Fruit fly (Drosophila melanogaster) whole organism, pupa: ENCODE data around the gene Doc3.

Experiments
- CG10348 ChIP-seq: fragments of 200-800 bp; sonication (Bioruptor generic); IDR thresholded peaks from 2 replicates; pipeline ENCODE4 v1.3.6; 2022; ENCODE audit warnings: missing biosample characterization, missing genetic modification characterization
- CG12605 ChIP-seq: fragments of 200-800 bp; sonication (Bioruptor generic); IDR thresholded peaks from 2 replicates; pipeline ENCODE4 v1.3.6; 2022; ENCODE audit warnings: missing biosample characterization, missing genetic modification characterization
- CG13204 ChIP-seq: fragments of 200-800 bp; sonication (Bioruptor generic); optimal IDR thresholded peaks from 2 replicates; lab custom pipeline; 2018; ENCODE audit warnings: missing biosample characterization, mild to moderate bottlenecking, missing genetic modification characterization, moderate library complexity
- CG14655 ChIP-seq: fragments of 200-800 bp; sonication (Bioruptor generic); optimal IDR thresholded peaks from 3 replicates; lab custom pipeline; 2017; ENCODE audit warnings: mild to moderate bottlenecking, missing biosample characterization, missing genetic modification reagents, missing genetic modification characterization
- CG15710 ChIP-seq: fragments of 200-800 bp; sonication (Bioruptor generic); optimal IDR thresholded peaks from 2 replicates; lab custom pipeline; 2018; ENCODE audit warnings: missing biosample characterization, mild to moderate bottlenecking, missing genetic modification characterization, moderate library complexity
- CG17806 ChIP-seq: fragments of 200-800 bp; sonication (Bioruptor generic); optimal IDR thresholded peaks from 2 replicates; lab custom pipeline; 2018; ENCODE audit warnings: missing biosample characterization, mild to moderate bottlenecking, missing genetic modification characterization, moderate library complexity
- CG32121 ChIP-seq: fragments of 200-800 bp; sonication (Bioruptor generic); IDR thresholded peaks from 2 replicates; pipeline ENCODE4 v1.3.6; 2022; ENCODE audit warnings: missing biosample characterization, missing genetic modification characterization
- CG34367 ChIP-seq: fragments of 200-800 bp; sonication (Bioruptor generic); optimal IDR thresholded peaks from 2 replicates; lab custom pipeline; 2018; ENCODE audit warnings: missing biosample characterization, mild to moderate bottlenecking, missing genetic modification characterization
- CG4496 ChIP-seq: fragments of 200-800 bp; sonication (Bioruptor generic); IDR thresholded peaks from 3 replicates; pipeline ENCODE4 v1.3.6; 2022; ENCODE audit warnings: missing biosample characterization, missing genetic modification characterization
- CG8159 ChIP-seq: fragments of 200-800 bp; sonication (Bioruptor generic); optimal IDR thresholded peaks from 3 replicates; lab custom pipeline; 2018; ENCODE audit warnings: missing biosample characterization, mild to moderate bottlenecking, missing genetic modification characterization, moderate library complexity
- CG8301 ChIP-seq: fragments of 200-800 bp; sonication (Bioruptor generic); optimal IDR thresholded peaks from 2 replicates; lab custom pipeline; 2018; ENCODE audit warnings: missing biosample characterization, mild to moderate bottlenecking, missing genetic modification characterization
- D1 ChIP-seq: fragments of 200-800 bp; sonication (Bioruptor generic); optimal IDR thresholded peaks from 2 replicates; lab custom pipeline; 2018; ENCODE audit warnings: missing biosample characterization, mild to moderate bottlenecking, missing genetic modification characterization, moderate library complexity
- EcR ChIP-seq: fragments of 200-800 bp; sonication (Bioruptor generic); optimal IDR thresholded peaks from 3 replicates; lab custom pipeline; 2019; ENCODE audit warnings: missing biosample characterization, missing genetic modification characterization, mild to moderate bottlenecking, moderate library complexity, missing genetic modification reagents
- Ets98B ChIP-seq: fragments of 200-800 bp; sonication (Bioruptor generic); IDR thresholded peaks from 2 replicates; pipeline ENCODE4 v1.3.6; 2022; ENCODE audit warnings: missing biosample characterization, missing genetic modification characterization
- Pif1A ChIP-seq: fragments of 200-800 bp; sonication (Bioruptor generic); optimal IDR thresholded peaks from 3 replicates; lab custom pipeline; 2016; ENCODE audit warnings: missing biosample characterization, missing genetic modification characterization
- Pif1B ChIP-seq: fragments of 200-800 bp; sonication (Bioruptor generic); optimal IDR thresholded peaks from 3 replicates; lab custom pipeline; 2016; ENCODE audit warnings: missing biosample characterization, missing genetic modification characterization
- fd96Ca ChIP-seq: fragments of 200-800 bp; sonication (Bioruptor generic); IDR thresholded peaks from 3 replicates; pipeline ENCODE4 v1.3.6; 2022; ENCODE audit warnings: missing biosample characterization, missing genetic modification characterization
- gl ChIP-seq: fragments of 200-800 bp; sonication (Bioruptor generic); optimal IDR thresholded peaks from 2 replicates; lab custom pipeline; 2018; ENCODE audit warnings: missing biosample characterization, mild to moderate bottlenecking, missing genetic modification characterization
- rn ChIP-seq: fragments of 200-800 bp; sonication (Bioruptor generic); IDR thresholded peaks from 2 replicates; pipeline ENCODE4 v1.3.6; 2022; ENCODE audit warnings: missing biosample characterization, missing genetic modification characterization

Gene Doc3

DNA sequence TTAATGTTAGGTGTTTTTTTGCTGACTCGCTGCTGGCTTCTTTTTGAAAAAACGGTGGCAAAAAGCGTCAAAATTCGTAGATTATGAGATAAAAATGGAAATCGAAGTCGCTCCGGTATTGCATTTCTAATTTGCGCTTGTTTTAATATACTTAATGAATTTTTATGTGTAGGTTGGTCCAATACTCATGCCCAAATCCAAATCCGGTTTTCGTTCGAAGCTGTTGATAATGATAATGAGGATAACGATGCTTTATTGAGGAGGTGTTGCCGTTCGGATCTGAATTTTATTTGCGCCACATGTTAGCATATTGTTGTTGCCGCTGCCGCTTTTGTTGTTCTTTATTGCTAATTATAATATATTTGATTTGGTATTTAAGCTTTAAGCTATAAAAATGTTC lies 41.3 kb downstream of the Doc3 start:
- TF ChIP-seq D1 (tag; lab: Kevin White, UChicago) (no peak), gl (tag; lab: Kevin White, UChicago) (no peak)
- TF ChIP-seq, all 21 proteins: peak for 0

DNA sequence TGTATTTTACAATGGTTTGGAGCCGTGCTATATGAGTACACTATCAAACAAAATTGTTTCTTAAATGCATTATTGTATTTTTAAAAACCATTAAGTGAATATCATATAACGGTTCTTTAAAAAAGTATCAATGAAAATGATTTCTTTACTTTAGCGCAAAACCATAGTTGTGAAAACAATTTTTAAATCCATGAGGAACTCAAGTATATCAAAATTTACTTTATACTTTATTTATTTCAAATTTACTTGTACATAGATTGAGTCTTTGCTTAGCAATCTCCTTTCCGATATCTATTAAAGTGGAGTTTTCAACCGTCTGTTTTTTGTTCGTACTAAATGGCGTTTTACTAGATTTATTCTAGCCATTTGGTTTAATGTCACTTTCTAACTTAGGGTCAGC lies 42.1 kb downstream of the Doc3 start, which contains the start of gene Argk2:
Argk2 (plus strand) TSS at position 378 of the 400 bp plus-strand sequence.
- TF ChIP-seq CG12605 (no peak), CG4496 (GFP tag; lab: Robert Waterston, UW) (peak; percentile 55; the same call in 2 of the 3 replicates)

DNA sequence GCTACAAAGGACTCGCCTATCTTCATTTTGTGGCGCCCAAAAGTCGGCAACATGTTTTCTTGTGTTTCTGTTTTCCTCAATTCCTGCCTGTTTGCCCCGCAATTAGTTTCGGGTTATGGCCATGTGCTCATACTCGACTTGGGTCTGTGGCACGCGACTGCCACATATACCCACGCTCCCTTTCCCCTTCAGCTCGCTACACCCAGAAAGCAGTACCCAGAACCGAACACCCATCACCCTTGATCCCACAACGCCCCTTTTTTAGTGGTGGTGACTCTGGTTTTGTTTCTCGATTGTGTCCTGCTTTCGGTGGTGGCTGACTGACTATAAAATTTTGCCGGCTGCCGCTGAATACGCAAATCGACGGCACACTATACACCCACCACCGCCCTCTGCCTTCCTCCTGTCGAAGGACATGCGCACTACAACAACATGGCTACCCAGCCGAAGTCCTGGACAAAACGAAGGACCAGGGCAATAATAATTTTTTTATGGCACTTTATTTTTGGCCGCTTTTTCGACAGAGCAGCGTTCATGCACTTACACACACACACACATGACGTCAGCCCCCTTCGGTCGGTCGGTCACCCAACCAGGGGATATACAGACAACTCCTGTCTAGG lies 45.6 kb downstream of the Doc3 start:
- TF ChIP-seq Pif1B (GFP tag; lab: Kevin White, UChicago) (no peak), CG14655 (GFP tag; lab: Kevin White, UChicago) (no peak), CG17806 (no peak), CG4496 (GFP tag; lab: Robert Waterston, UW) (no peak), rn (no peak)

DNA sequence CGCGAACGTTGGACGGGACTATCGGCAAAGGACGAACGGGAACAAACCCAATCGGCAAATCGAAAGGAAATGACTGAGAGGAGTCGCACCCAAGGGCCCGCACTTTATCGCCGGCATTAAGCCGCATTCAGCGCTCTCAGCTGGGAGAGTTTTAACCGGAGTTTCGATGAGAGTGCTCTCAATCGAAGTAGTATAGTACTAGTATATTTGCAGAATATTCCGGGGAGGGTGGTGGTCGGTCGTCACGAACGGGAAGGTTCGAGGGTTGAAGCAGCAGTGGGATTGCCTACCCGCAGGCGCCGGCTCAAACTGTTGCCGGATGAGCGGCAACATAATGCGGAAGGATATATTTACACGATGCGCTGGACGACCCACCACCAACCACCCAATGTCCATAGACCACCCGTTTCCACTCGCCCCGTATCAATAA lies 46.8 kb downstream of the Doc3 start:
- TF ChIP-seq CG15710 (tag; lab: Kevin White, UChicago): no peak

DNA sequence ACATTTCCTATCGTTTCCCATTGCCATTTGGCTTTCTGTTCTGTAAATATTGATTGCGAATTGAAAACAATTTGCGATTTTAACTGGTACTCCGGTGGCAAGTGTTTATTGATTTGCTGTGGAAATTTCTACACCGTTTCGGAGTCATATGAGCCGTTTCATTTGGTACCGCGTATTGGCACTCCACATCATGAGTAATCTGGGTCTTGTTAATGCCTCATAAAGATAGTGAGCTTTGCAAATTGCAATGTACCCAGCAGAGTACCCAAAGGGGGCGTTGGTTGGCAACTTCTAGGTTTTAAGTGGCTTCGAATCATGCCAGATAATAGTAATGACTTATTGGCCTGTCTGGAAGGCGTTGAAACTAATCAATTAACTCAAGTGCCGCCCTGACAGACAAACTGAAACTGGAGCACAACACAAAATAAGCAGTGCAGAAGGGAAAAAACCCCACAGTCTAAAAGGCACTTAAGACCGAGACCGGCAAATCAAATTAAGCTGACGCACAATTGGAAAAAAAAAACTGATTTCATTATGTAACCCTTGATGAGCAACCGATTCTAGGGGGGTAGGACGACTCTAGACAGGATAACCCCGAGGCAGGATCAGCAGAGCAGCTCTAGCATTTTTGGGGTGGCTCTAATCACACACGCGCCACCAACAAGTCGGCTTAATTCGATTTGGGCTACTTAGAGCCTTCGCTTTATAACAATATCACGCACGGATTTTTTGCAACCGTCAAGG lies 48.0 kb downstream of the Doc3 start:
- no peak for TF ChIP-seq CG4496 (GFP tag; lab: Robert Waterston, UW)
- no peak for TF ChIP-seq fd96Ca (GFP tag; lab: Robert Waterston, UW)
- no peak for TF ChIP-seq EcR (GFP tag; lab: Kevin White, UChicago)
- TF ChIP-seq, all 21 proteins: peak for 0

DNA sequence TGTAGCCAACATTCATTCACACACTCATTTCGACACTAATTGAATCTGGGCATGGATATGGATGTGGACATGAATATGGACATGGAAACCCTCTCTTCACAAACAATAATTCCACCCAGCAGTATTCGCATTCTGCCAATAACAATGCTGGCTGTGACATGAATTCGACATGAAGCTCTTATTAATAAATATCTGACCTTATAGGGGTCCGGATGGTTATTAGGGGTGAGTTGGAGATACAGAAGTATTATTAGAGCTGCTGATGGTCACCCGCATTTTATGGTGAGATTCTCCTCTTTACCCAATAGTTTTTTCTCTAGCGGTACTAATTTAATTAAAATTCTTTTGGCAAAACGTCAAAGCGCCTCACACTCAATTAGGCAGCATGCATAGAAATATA lies 49.2 kb downstream of the Doc3 start:
- no peak for TF ChIP-seq CG14655 (GFP tag; lab: Kevin White, UChicago)
- no peak for TF ChIP-seq Pif1B (GFP tag; lab: Kevin White, UChicago)
- TF ChIP-seq CG12605: no peak
- no peak for TF ChIP-seq CG34367
- TF ChIP-seq CG32121 (GFP tag; lab: Robert Waterston, UW): no peak
- no peak for TF ChIP-seq Pif1A (GFP tag; lab: Kevin White, UChicago)
- no peak for TF ChIP-seq CG10348 (GFP tag; lab: Robert Waterston, UW)
- TF ChIP-seq CG8301 (tag; lab: Kevin White, UChicago): no peak
- TF ChIP-seq EcR (GFP tag; lab: Kevin White, UChicago): no peak
- TF ChIP-seq gl (tag; lab: Kevin White, UChicago): no peak
- TF ChIP-seq, all 21 proteins: peak for 0

DNA sequence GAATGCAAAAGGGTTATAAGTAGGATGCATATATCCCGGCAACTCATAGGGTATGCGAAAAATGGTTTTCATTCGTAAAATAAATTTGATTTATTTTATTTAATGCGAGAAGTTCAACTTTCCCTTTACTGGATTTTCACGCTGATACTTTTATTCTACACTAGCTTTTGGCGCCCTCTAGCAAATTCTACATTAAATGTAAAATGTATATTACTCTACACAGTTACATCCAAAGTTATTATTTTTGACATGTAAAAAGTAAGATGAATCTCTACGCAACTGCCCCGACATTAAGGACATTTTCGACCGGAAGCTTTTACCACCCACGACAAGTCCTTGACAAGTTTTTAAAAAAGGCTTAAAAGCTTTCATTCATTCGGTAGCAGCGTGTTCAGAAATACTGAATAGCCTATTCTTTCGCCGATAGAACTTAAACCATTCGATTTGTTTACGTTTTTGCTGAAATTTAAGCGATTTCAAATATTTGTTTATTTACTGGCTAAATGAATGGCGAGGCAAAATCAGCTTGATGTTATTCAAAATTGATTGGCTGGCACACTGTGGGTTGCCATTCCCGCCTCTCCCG lies 49.9 kb downstream of the Doc3 start:
- TF ChIP-seq CG12605 (no peak), D1 (tag; lab: Kevin White, UChicago) (no peak), EcR (GFP tag; lab: Kevin White, UChicago) (no peak), CG4496 (GFP tag; lab: Robert Waterston, UW) (no peak), CG10348 (GFP tag; lab: Robert Waterston, UW) (no peak), gl (tag; lab: Kevin White, UChicago) (no peak), CG15710 (tag; lab: Kevin White, UChicago) (no peak), CG32121 (GFP tag; lab: Robert Waterston, UW) (no peak), rn (no peak), fd96Ca (GFP tag; lab: Robert Waterston, UW) (no peak), Ets98B (no peak), CG8159 (tag; lab: Kevin White, UChicago) (no peak), CG34367 (no peak), Pif1A (GFP tag; lab: Kevin White, UChicago) (no peak), CG13204 (GFP tag; lab: Kevin White, UChicago) (no peak), CG17806 (no peak)
- TF ChIP-seq, all 21 proteins: peak for 0
